Worm (Caenorhabditis elegans) whole organism, mixed stage, embryonic: ENCODE data around the gene F20G2.5.
A peak's percentile ranks its signal among the peaks of the same experiment; 100 is the strongest.

Experiments used
- elt-1 ChIP-seq: sonication (generic microtip); optimal IDR thresholded peaks from 2 replicates; lab custom pipeline; 2017; ENCODE audit warnings: missing genetic modification characterization, mild to moderate bottlenecking, missing compliant biosample characterization, antibody characterized with exemption, moderate library complexity, borderline replicate concordance; ENCODE audit not compliant: insufficient read depth
- lin-13 ChIP-seq: fragments of 150-350 bp; optimal IDR thresholded peaks from 2 replicates; lab custom pipeline; 2014; ENCODE audit warnings: missing biosample characterization, missing genetic modification characterization
- lsy-2 ChIP-seq: fragments of 150-350 bp; optimal IDR thresholded peaks from 2 replicates; lab custom pipeline; 2014; ENCODE audit warnings: missing biosample characterization, missing genetic modification characterization
- nhr-12 ChIP-seq: fragments of 150-350 bp; optimal IDR thresholded peaks from 2 replicates; lab custom pipeline; 2014; ENCODE audit warnings: missing biosample characterization, missing genetic modification characterization
- nhr-237 ChIP-seq: fragments of 150-350 bp; optimal IDR thresholded peaks from 2 replicates; lab custom pipeline; 2014; ENCODE audit warnings: missing biosample characterization, missing genetic modification characterization
- snpc-4 ChIP-seq: fragments of 150-350 bp; optimal IDR thresholded peaks from 2 replicates; lab custom pipeline; 2014; ENCODE audit warnings: missing biosample characterization, missing genetic modification characterization
- unc-62 ChIP-seq: fragments of 150-350 bp; optimal IDR thresholded peaks from 2 replicates; lab custom pipeline; 2014; ENCODE audit warnings: missing biosample characterization, missing genetic modification reagents, missing genetic modification characterization
- ztf-11 ChIP-seq: fragments of 150-350 bp; optimal IDR thresholded peaks from 2 replicates; lab custom pipeline; 2014; ENCODE audit warnings: missing biosample characterization, missing genetic modification characterization

ce11 chrV:13782190-13782589 is 10.9 kb downstream of the F20G2.5 start, which contains the start of gene decr-1.1:
- TF ChIP-seq lin-13 (tag; lab: Kevin White, UChicago) = no peak
- TF ChIP-seq snpc-4 (tag; lab: Kevin White, UChicago) = no peak
- TF ChIP-seq elt-1 (tag; lab: Kevin White, UChicago) = no peak
- TF ChIP-seq lsy-2 (tag; lab: Kevin White, UChicago) = no peak
- peak; percentile 19 for TF ChIP-seq nhr-12 (tag; lab: Kevin White, UChicago)
- no peak for TF ChIP-seq ztf-11 (tag; lab: Kevin White, UChicago)
- no peak for TF ChIP-seq nhr-237 (tag; lab: Kevin White, UChicago)
- no peak for TF ChIP-seq unc-62 (GFP tag; lab: Kevin White, UChicago)
